Fruit fly (Drosophila melanogaster): ENCODE measurements around the gene CG3513.

- TF ChIP-seq usp (GFP tag; optimal IDR thresholded peaks at IDR 0.05), result no peak
- TF ChIP-seq CG8478 (optimal IDR thresholded peaks at IDR 0.05), result no peak
- no peak for TF ChIP-seq Dll (optimal IDR thresholded peaks at IDR 0.05)
- TF ChIP-seq pan (optimal IDR thresholded peaks at IDR 0.05), result no peak
Observed at dm6 chr2L:3662307-3662795, 30.6 kb downstream of the CG3513 start, which contains the start of gene Drgx.
